Worm (Caenorhabditis elegans): ENCODE results near the gene M03E7.1.

ce11 chrV:5582860-5583259, 38.6 kb upstream of the M03E7.1 start:
- TF ChIP-seq ceh-2 (tag; optimal IDR thresholded peaks at IDR 0.05) (no peak), pha-4 (tag; optimal IDR thresholded peaks at IDR 0.05) (no peak), ref-2 (tag; optimal IDR thresholded peaks at IDR 0.05) (no peak)
